Worm (Caenorhabditis elegans) whole organism, L3 larva: ENCODE results near the gene C53D6.6.

ENCODE experiments used
- aly-2 ChIP-seq: fragments of 150-350 bp; optimal IDR thresholded peaks from 2 replicates; lab custom pipeline; 2014; ENCODE audit warnings: missing biosample characterization, missing genetic modification characterization
- ama-1 ChIP-seq: fragments of 150-350 bp; optimal IDR thresholded peaks from 2 replicates; lab custom pipeline; 2018
- ceh-82 ChIP-seq: fragments of 150-350 bp; optimal IDR thresholded peaks from 2 replicates; lab custom pipeline; 2014; ENCODE audit warnings: missing biosample characterization, missing genetic modification characterization
- elt-2 ChIP-seq: sonication (generic microtip); optimal IDR thresholded peaks from 2 replicates; lab custom pipeline; 2016; ENCODE audit warnings: missing genetic modification reagents, mild to moderate bottlenecking, missing genetic modification characterization, missing compliant biosample characterization
- mml-1 ChIP-seq: fragments of 150-350 bp; sonication (generic microtip); optimal IDR thresholded peaks from 3 replicates; lab custom pipeline; 2014; ENCODE audit warnings: missing biosample characterization, missing genetic modification characterization
- nhr-23 ChIP-seq: fragments of 150-350 bp; optimal IDR thresholded peaks from 2 replicates; lab custom pipeline; 2014; ENCODE audit warnings: missing biosample characterization, missing genetic modification reagents, missing genetic modification characterization
- sea-2 ChIP-seq: fragments of 150-350 bp; sonication (generic microtip); optimal IDR thresholded peaks from 4 replicates; lab custom pipeline; 2014; ENCODE audit warnings: missing biosample characterization, missing genetic modification reagents, missing genetic modification characterization
- skn-1 ChIP-seq: fragments of 150-350 bp; optimal IDR thresholded peaks from 2 replicates; lab custom pipeline; 2014; ENCODE audit warnings: missing biosample characterization, missing genetic modification characterization

ce11 chrIV:8984566-8984965, 47.9 kb downstream of the C53D6.6 start, which contains the start of gene nstp-1:
- TF ChIP-seq ama-1 (no peak), ceh-82 (tag; lab: Kevin White, UChicago) (no peak), aly-2 (no peak), nhr-23 (no peak), skn-1 (tag; lab: Kevin White, UChicago) (no peak), sea-2 (no peak), elt-2 (tag; lab: Kevin White, UChicago) (no peak), mml-1 (no peak)
